Fruit fly (Drosophila melanogaster): ENCODE data around the gene Rala.
A peak's percentile ranks its signal among the peaks of the same experiment; 100 is the strongest.

Gene Rala

dm6 chrX:3696540-3697206 is 22.8 kb downstream of the Rala start (continued):
- no peak for TF ChIP-seq HHEX (GFP tag; optimal IDR thresholded peaks at IDR 0.05)
- TF ChIP-seq NC2β (GFP tag; optimal IDR thresholded peaks at IDR 0.05) = no peak
- no peak for TF ChIP-seq CG11696 (GFP tag; IDR thresholded peaks at IDR 0.05)
- no peak for TF ChIP-seq br (optimal IDR thresholded peaks at IDR 0.05)
- TF ChIP-seq CG1603 (tag; optimal IDR thresholded peaks at IDR 0.05) = peak; percentile 61
- TF ChIP-seq lola (GFP tag; optimal IDR thresholded peaks at IDR 0.05) = peak in 1 of 3 experiments; percentile 34
- TF ChIP-seq trem (tag; optimal IDR thresholded peaks at IDR 0.05) = no peak
- no peak for TF ChIP-seq pita (GFP tag; optimal IDR thresholded peaks at IDR 0.05)
- TF ChIP-seq cato (GFP tag; optimal IDR thresholded peaks at IDR 0.05; ENCODE audit: borderline replicate concordance) = no peak
- no peak for TF ChIP-seq NK7.1 (GFP tag; optimal IDR thresholded peaks at IDR 0.05)
- TF ChIP-seq dati (GFP tag; IDR thresholded peaks at IDR 0.05) = no peak
- TF ChIP-seq CG13123 (GFP tag; optimal IDR thresholded peaks at IDR 0.05) = no peak
- TF ChIP-seq stwl (tag; optimal IDR thresholded peaks at IDR 0.05) = no peak
- no peak for TF ChIP-seq E2f2 (GFP tag; IDR thresholded peaks at IDR 0.05)
- TF ChIP-seq CG18262 (tag; optimal IDR thresholded peaks at IDR 0.05) = peak; percentile 43
- no peak for TF ChIP-seq fd102C (GFP tag; optimal IDR thresholded peaks at IDR 0.05)
- no peak for TF ChIP-seq CG34376 (GFP tag; optimal IDR thresholded peaks at IDR 0.05)
- TF ChIP-seq CG1602 (GFP tag; optimal IDR thresholded peaks at IDR 0.05) = no peak
- TF ChIP-seq gcm (GFP tag; optimal IDR thresholded peaks at IDR 0.05) = peak; percentile 5
- no peak for TF ChIP-seq Hr51 (GFP tag; optimal IDR thresholded peaks at IDR 0.05)
- no peak for TF ChIP-seq fd3F (GFP tag; optimal IDR thresholded peaks at IDR 0.05)
- TF ChIP-seq sens (GFP tag) = peak; percentile 79
- no peak for TF ChIP-seq ap (GFP tag; IDR thresholded peaks at IDR 0.05)
- TF ChIP-seq CG1024 (GFP tag; IDR thresholded peaks at IDR 0.05) = no peak
- no peak for TF ChIP-seq pho (GFP tag; optimal IDR thresholded peaks at IDR 0.05)
- no peak for TF ChIP-seq CG4328 (GFP tag; optimal IDR thresholded peaks at IDR 0.05)
- TF ChIP-seq ro (GFP tag; IDR thresholded peaks at IDR 0.05) = no peak
- no peak for TF ChIP-seq CG12236 (GFP tag; optimal IDR thresholded peaks at IDR 0.05)
- TF ChIP-seq so (GFP tag; IDR thresholded peaks at IDR 0.05) = no peak
- TF ChIP-seq Ptx1 (GFP tag; IDR thresholded peaks at IDR 0.05) = no peak
- TF ChIP-seq en (GFP tag; optimal IDR thresholded peaks at IDR 0.05) = no peak
- no peak for TF ChIP-seq bbx (GFP tag; IDR thresholded peaks at IDR 0.05; ENCODE audit: partially characterized antibody)
- no peak for TF ChIP-seq seq (GFP tag; IDR thresholded peaks at IDR 0.05)
- TF ChIP-seq CG6254 (GFP tag; optimal IDR thresholded peaks at IDR 0.05) = no peak
- TF ChIP-seq Rx (GFP tag; IDR thresholded peaks at IDR 0.05) = no peak
- TF ChIP-seq ab (GFP tag; optimal IDR thresholded peaks at IDR 0.05) = no peak
- no peak for TF ChIP-seq Abd-B (GFP tag; optimal IDR thresholded peaks at IDR 0.05)
- no peak for TF ChIP-seq CG11695 (GFP tag; IDR thresholded peaks at IDR 0.05)
- peak; percentile 2 for TF ChIP-seq CG14710 (tag; optimal IDR thresholded peaks at IDR 0.05)
- no peak for TF ChIP-seq Hand (GFP tag; optimal IDR thresholded peaks at IDR 0.05)
- peak; percentile 37 for TF ChIP-seq CG2712 (tag; optimal IDR thresholded peaks at IDR 0.05)
- no peak for TF ChIP-seq CG13287 (GFP tag; IDR thresholded peaks at IDR 0.05; ENCODE audit: partially characterized antibody)
- no peak for TF ChIP-seq Mes4 (GFP tag; optimal IDR thresholded peaks at IDR 0.05)
- TF ChIP-seq phol (tag; optimal IDR thresholded peaks at IDR 0.05) = peak; percentile 25
- no peak for TF ChIP-seq D (optimal IDR thresholded peaks at IDR 0.05)
- peak; percentile 13 for TF ChIP-seq D (GFP tag; optimal IDR thresholded peaks at IDR 0.05)
- TF ChIP-seq ase (GFP tag; IDR thresholded peaks at IDR 0.05) = no peak
- TF ChIP-seq pum (GFP tag; optimal IDR thresholded peaks at IDR 0.05) = no peak
- 0 out of 2 replicates have a peak, but pooled peaks have one; percentile 6 for TF ChIP-seq Xrp1 (GFP tag; IDR thresholded peaks at IDR 0.05)
- TF ChIP-seq caup (GFP tag; optimal IDR thresholded peaks at IDR 0.05; ENCODE audit: severe bottlenecking) = no peak
- no peak for TF ChIP-seq mld (GFP tag; IDR thresholded peaks at IDR 0.05; ENCODE audit: partially characterized antibody)
